Worm (Caenorhabditis elegans): ENCODE measurements around the gene C05D11.8.

The C05D11.8 gene

ce11 chrIII:6427205-6427604, at the start of gene C05D11.8:
C05D11.8 (minus strand) TSS chrIII:6427305.
- TF ChIP-seq unc-62 (GFP tag; optimal IDR thresholded peaks at IDR 0.05): no peak

DNA sequence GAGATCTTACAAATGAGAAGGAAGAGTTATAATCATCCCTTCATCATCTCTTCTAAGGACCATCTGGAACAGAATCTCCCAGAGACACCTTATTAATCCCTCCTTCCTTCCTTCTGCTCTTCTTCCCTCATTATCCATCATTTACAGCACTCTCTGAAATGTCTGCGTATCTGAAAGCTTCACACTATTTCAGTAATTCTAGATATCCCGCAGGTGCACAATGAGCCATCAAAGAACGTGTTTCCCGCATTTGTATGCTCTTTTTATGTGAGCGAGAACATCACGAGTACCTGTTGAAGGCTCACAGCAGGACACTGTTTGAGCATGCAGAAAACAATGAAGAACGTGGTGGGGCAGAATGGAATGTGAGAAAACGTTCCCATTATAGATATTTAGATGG, 49.3 kb upstream of the C05D11.8 start:
- TF ChIP-seq unc-62 (GFP tag; optimal IDR thresholded peaks at IDR 0.05): no peak

ce11 chrIII:6471451-6471850, 44.3 kb upstream of the C05D11.8 start, which contains the start of gene wht-6:
wht-6 (plus strand) TSS chrIII:6471751.
- no peak for TF ChIP-seq unc-62 (GFP tag; optimal IDR thresholded peaks at IDR 0.05)

- no peak for TF ChIP-seq unc-62 (GFP tag; optimal IDR thresholded peaks at IDR 0.05)
Observed at ce11 chrIII:6467005-6467404, 39.9 kb upstream of the C05D11.8 start, which contains the start of gene T26A5.2. T26A5.2 (plus strand) TSS chrIII:6467305.

ce11 chrIII:6464913-6465312, 37.8 kb upstream of the C05D11.8 start, which contains the start of gene nduf-2.2:
nduf-2.2 (plus strand) TSS chrIII:6465222.
- no peak for TF ChIP-seq unc-62 (GFP tag; optimal IDR thresholded peaks at IDR 0.05)

DNA sequence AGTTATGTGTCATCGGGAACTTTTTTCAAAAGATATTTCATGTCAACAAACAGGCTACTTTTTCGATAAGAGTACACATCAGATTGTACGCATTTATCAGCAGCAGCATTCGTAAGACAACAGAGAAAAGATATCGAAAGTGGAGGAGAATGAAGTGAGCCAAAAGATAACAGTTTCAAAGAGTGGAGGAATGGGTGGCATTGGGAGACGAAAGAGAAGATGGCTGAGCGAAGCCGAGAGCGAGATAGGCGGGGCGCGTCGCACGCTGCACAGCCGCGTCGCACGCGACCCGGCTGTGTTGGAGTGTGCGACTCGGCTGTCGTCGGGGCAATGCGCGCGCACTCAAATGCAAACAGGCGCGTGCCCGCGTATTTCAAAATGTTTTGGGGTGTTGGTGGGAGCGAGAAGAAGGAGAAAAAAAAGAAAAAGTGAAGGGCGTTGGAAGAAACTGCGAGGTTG, 37.0 kb upstream of the C05D11.8 start:
- no peak for TF ChIP-seq unc-62 (GFP tag; optimal IDR thresholded peaks at IDR 0.05)

ce11 chrIII:6463679-6464078, 36.6 kb upstream of the C05D11.8 start, which contains the start of gene dlc-1:
dlc-1 (minus strand) TSS chrIII:6463779.
- TF ChIP-seq unc-62 (GFP tag; optimal IDR thresholded peaks at IDR 0.05): no peak

ce11 chrIII:6462610-6463009, 35.5 kb upstream of the C05D11.8 start, which contains the start of gene T26A5.8:
T26A5.8 (minus strand) TSS chrIII:6462856.
- TF ChIP-seq unc-62 (GFP tag; optimal IDR thresholded peaks at IDR 0.05): no peak

DNA sequence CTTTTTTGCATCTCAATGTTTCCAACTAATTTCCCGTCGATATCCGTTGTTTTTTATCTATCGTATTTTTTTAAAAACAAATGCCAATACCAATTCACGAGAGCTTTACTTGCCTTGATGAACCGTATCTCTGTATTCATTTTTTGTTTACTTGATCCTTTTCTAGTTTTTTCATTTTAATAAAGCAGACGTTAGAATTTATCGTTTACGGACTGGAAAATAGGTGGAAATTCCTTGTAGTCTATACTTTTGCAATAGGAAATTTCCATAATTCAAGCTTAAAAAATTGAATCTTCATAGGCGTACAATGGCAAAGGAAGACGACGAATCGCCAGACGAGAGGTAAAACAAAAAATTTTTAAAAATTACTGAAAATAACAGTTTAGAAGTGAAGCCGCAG, 32.7 kb upstream of the C05D11.8 start, which contains the start of gene algn-1:
Gene algn-1, plus strand, starts transcription at position 301 of the 400 bp plus-strand sequence.
- TF ChIP-seq unc-62 (GFP tag; optimal IDR thresholded peaks at IDR 0.05): no peak

ce11 chrIII:6454183-6454582, 27.1 kb upstream of the C05D11.8 start, which contains the start of gene jhdm-1:
jhdm-1 (plus strand) TSS chrIII:6454483.
- no peak for TF ChIP-seq unc-62 (GFP tag; optimal IDR thresholded peaks at IDR 0.05)

DNA sequence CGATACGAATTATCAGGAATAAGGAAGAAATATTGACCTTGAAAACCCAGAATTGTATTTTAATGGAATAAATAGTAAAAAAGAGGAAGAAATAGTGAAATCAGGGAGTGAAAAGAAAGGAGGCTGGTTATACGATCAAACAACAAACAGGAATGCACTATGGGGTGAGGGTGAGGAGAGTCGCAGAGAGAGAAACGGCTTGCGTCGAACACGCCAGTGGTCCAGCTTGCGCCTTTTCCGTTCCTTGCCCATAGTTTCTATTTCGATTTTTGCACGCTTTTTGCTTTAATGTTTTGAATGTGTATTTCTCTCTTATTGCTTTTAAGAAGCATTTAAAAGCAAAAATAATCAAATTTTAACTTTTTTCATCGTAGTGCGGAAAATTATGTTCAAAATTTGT, 26.6 kb upstream of the C05D11.8 start:
- no peak for TF ChIP-seq unc-62 (GFP tag; optimal IDR thresholded peaks at IDR 0.05)

- no peak for TF ChIP-seq unc-62 (GFP tag; optimal IDR thresholded peaks at IDR 0.05)
Observed at ce11 chrIII:6452683-6453082, 25.6 kb upstream of the C05D11.8 start.

DNA sequence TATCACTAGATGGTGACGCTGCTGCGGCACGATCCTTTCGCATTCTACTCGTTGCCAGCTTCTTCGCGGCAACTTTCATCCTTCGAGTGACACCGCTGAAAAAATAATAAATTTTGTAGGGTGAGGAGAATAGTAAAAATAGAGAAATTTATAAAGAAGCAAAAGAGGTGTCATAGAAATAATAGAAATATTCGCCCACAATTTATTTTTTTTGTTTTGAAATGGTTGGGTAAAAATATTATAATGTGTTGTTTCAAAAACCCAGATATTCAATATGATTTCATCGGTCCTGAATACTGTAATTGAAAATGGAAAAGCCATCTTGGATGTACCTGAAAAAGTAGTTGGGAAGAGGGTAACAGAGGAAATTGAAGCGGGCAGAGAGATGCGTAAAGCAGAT, 25.2 kb upstream of the C05D11.8 start, which contains the start of gene set-1:
Gene set-1, minus strand, starts transcription at position 101 of the 400 bp plus-strand sequence.
- TF ChIP-seq unc-62 (GFP tag; optimal IDR thresholded peaks at IDR 0.05): no peak

- TF ChIP-seq unc-62 (GFP tag; optimal IDR thresholded peaks at IDR 0.05): no peak
Observed at ce11 chrIII:6450596-6450995, 23.5 kb upstream of the C05D11.8 start, which contains the start of gene T26A5.6. T26A5.6 (minus strand) TSS chrIII:6450696.

- no peak for TF ChIP-seq unc-62 (GFP tag; optimal IDR thresholded peaks at IDR 0.05)
Observed at ce11 chrIII:6449854-6450253, 22.7 kb upstream of the C05D11.8 start.

- no peak for TF ChIP-seq unc-62 (GFP tag; optimal IDR thresholded peaks at IDR 0.05)
Observed at ce11 chrIII:6447521-6447920, 20.4 kb upstream of the C05D11.8 start.

DNA sequence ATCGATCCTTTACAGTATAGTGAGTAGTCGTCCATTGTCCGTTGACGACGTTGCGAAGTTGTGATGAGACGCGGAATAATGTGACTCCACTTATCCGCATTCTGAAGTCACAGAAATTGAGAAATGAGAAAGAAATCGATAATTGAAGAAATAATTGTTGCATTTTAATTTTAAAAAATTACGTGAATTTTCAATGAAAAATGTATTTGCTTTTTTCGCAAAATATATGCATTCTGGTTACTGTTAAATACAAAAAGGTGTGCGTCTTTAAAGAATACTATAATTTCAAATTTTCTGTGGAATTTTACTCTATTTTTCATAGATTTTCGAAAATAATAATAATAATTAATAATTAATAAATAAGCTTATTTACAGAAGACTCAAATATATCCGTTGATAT, 19.7 kb upstream of the C05D11.8 start, which contains the start of gene let-721:
Gene let-721, minus strand, starts transcription at position 101 of the 400 bp plus-strand sequence.
- TF ChIP-seq unc-62 (GFP tag; optimal IDR thresholded peaks at IDR 0.05): no peak

- no peak for TF ChIP-seq unc-62 (GFP tag; optimal IDR thresholded peaks at IDR 0.05)
Observed at ce11 chrIII:6444335-6444734, 17.2 kb upstream of the C05D11.8 start, which contains the start of gene C05D11.13. C05D11.13 (minus strand) TSS chrIII:6444586.

Data from whole organism, dauer.